Fruit fly (Drosophila melanogaster): ENCODE results near the gene CG32277.

DNA sequence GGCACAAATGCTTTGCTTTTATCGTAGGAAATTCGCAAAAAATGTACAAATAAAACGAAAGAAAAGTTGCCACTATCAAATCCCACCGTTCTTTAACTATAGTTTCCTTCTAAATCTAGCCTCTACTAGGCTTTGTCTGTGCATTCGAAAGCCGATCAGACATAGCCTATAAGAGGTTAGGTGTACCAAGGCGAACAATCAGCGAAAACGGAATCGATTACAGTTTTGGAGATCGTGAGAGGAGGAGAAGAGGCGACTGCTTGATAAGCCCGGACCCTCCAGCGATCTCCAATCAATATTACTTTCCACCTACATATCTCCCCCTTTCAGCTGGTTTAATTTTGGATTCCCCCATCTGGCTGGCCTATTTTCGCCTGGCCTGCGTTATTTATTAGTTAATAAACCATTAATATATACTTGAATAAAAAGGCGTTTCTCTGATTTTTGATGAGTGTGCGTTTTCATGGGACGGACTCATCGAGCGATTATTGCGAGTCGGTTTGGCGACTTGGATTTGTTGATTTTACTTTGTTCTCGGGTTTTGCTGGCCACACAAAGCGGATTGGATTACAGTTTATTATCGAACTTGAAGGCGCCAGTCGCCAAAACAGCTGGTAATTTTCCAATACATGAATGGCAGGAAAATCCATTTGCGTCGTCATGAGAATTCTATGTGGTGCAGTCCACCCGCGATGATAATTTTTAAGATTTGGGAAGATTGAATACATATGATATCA is 45.8 kb upstream of the CG32277 start:
- TF ChIP-seq CG11617 (GFP tag; optimal IDR thresholded peaks at IDR 0.05): no peak
- TF ChIP-seq ovo (GFP tag; optimal IDR thresholded peaks at IDR 0.05): no peak
- no peak for TF ChIP-seq CG33017 (tag; optimal IDR thresholded peaks at IDR 0.05)
- no peak for TF ChIP-seq CG7101 (tag; optimal IDR thresholded peaks at IDR 0.05)
- TF ChIP-seq CG1620 (GFP tag; optimal IDR thresholded peaks at IDR 0.05): no peak
- TF ChIP-seq cic (GFP tag; optimal IDR thresholded peaks at IDR 0.05): no peak
- no peak for TF ChIP-seq toe (GFP tag; optimal IDR thresholded peaks at IDR 0.05)
- peak; percentile 95 for TF ChIP-seq pad (GFP tag; optimal IDR thresholded peaks at IDR 0.05)
- no peak for TF ChIP-seq kay (GFP tag; ENCODE audit: borderline replicate concordance)
- no peak for TF ChIP-seq CG14711 (tag; optimal IDR thresholded peaks at IDR 0.05)

Data from whole organism, adult.